Fruit fly (Drosophila melanogaster) whole organism, wandering third instar larva: ENCODE measurements around the gene Sdic1.
"Not testable (repeated sequence)": the region's sequence is repeated elsewhere in the genome, so short reads cannot be mapped to it uniquely, and the experiment has no call there.

Experiments
- Dfd ChIP-seq: fragments of >200 bp; optimal IDR thresholded peaks from 2 replicates; lab custom pipeline; 2017; ENCODE audit warnings: missing biosample characterization, missing genetic modification characterization
- N ChIP-seq: fragments of >200 bp; optimal IDR thresholded peaks from 2 replicates; lab custom pipeline; 2018; ENCODE audit warnings: missing biosample characterization, missing external identifiers, missing genetic modification characterization
- br ChIP-seq: fragments of 200-800 bp; sonication (Bioruptor generic); optimal IDR thresholded peaks from 2 replicates; lab custom pipeline; 2016; ENCODE audit warnings: missing biosample characterization, missing genetic modification characterization
- dl ChIP-seq, 2 experiments: fragments of 175-275, 200-275 bp in 1 of 2; fragments of 200-275 bp in 1 of 2; sonication (Bioruptor generic); optimal IDR thresholded peaks; lab custom pipeline; 2018; ENCODE audit warnings: mild to moderate bottlenecking in 2 of 2, missing biosample characterization in 2 of 2, missing genetic modification characterization in 2 of 2, moderate library complexity in 2 of 2; ENCODE audit not compliant: partially characterized antibody in 2 of 2, insufficient read depth in 1 of 2

DNA sequence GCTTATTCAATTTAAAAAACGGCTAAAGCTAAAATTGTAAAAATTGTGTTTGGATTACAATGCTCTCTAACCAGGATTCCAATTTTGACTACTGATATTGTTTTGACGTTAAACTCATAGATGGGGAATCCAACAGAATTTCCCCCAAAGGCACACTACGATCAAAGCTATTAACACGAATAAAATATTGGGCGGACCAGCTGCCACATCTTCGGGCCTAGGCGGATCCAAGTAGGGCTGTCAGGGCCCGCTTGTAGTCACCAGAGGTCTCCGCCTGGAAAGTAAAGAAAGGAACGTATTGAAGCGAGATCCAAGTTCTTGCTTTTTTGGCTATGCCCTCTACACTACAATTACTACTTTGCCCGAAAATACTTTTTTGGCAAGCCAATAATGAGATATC is 46.5 kb upstream of the Sdic1 start, which contains the start of gene Sdic4:
- not testable (repeated sequence) for TF ChIP-seq br; dl (GFP tag; optimal IDR thresholded peaks at IDR 0.05; lab: Kevin White, UChicago; ENCODE audit: insufficient read depth in 1 of 2, partially characterized antibody in 2 of 2); N (GFP tag; lab: Kevin White, UChicago); Dfd
